Fruit fly (Drosophila melanogaster): Measurements from ENCODE around the gene epsilonCOP.
A peak's percentile ranks its signal among the peaks of the same experiment; 100 is the strongest.

epsilonCOP gene

DNA sequence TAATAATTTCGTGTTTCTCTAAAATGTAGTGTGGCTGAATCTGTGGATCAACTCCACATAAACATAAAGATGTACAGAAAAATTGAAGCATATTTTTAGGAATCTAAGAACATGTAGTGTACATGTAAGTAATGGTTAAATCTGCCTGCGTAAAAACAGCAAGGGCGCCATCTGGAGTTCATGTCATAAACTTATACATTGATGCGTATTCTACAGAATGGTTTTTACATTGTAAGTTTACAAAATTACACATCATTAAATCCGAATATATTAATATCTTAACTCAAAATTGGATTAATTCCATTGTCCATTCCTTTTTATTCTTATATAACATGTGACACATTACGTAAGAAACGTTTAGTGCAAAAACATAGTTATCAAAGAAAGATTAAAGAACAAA, 38.1 kb downstream of the epsilonCOP start (continued):
- no peak for TF ChIP-seq CG6689 (GFP tag; IDR thresholded peaks at IDR 0.05)
- no peak for TF ChIP-seq nerfin-1 (tag; optimal IDR thresholded peaks at IDR 0.05)
- no peak for TF ChIP-seq CG31365 (tag; optimal IDR thresholded peaks at IDR 0.05)
- no peak for TF ChIP-seq CG6175 (GFP tag; IDR thresholded peaks at IDR 0.05)
- no peak for TF ChIP-seq croc (GFP tag; conservative IDR thresholded peaks at IDR 0.05)
- TF ChIP-seq CG33557 (GFP tag; optimal IDR thresholded peaks at IDR 0.05): no peak
- no peak for TF ChIP-seq seq (GFP tag; IDR thresholded peaks at IDR 0.05)
- no peak for TF ChIP-seq CG11398 (GFP tag; optimal IDR thresholded peaks at IDR 0.05)
- no peak for TF ChIP-seq hth (optimal IDR thresholded peaks at IDR 0.05)
- no peak for TF ChIP-seq CG13123 (GFP tag; optimal IDR thresholded peaks at IDR 0.05)
- TF ChIP-seq CG9437 (GFP tag; optimal IDR thresholded peaks at IDR 0.05): peak; percentile 49
- no peak for TF ChIP-seq HLH4C (GFP tag; IDR thresholded peaks at IDR 0.05; ENCODE audit: partially characterized antibody)
- no peak for TF ChIP-seq gsb (GFP tag; IDR thresholded peaks at IDR 0.05)
- TF ChIP-seq ash1 (GFP tag; optimal IDR thresholded peaks at IDR 0.05): no peak
- TF ChIP-seq CG17359 (tag; optimal IDR thresholded peaks at IDR 0.05): no peak
- TF ChIP-seq Sin3A (optimal IDR thresholded peaks at IDR 0.05): no peak
- TF ChIP-seq CG7963 (GFP tag; IDR thresholded peaks at IDR 0.05; ENCODE audit: partially characterized antibody): no peak
- TF ChIP-seq CG11093 (GFP tag; IDR thresholded peaks at IDR 0.05): no peak
- TF ChIP-seq CG4730 (GFP tag; IDR thresholded peaks at IDR 0.05): no peak
- TF ChIP-seq pita (GFP tag; optimal IDR thresholded peaks at IDR 0.05): peak; percentile 62
- TF ChIP-seq bigmax (GFP tag; optimal IDR thresholded peaks at IDR 0.05): no peak
- TF ChIP-seq CG10959 (GFP tag; IDR thresholded peaks at IDR 0.05): no peak
- no peak for TF ChIP-seq danr (GFP tag; IDR thresholded peaks at IDR 0.05)
- TF ChIP-seq CG4617 (GFP tag; optimal IDR thresholded peaks at IDR 0.05; ENCODE audit: borderline replicate concordance): no peak
- TF ChIP-seq vvl (GFP tag; IDR thresholded peaks at IDR 0.05): peak; percentile 89
- no peak for TF ChIP-seq CG12299 (tag; optimal IDR thresholded peaks at IDR 0.05)
- peak in 1 of 3 experiments; percentile 1 for TF ChIP-seq lola (GFP tag; optimal IDR thresholded peaks at IDR 0.05)
- TF ChIP-seq Trl (optimal IDR thresholded peaks at IDR 0.05): no peak
- TF ChIP-seq Trl (GFP tag; optimal IDR thresholded peaks at IDR 0.05): peak; percentile 3
- TF ChIP-seq CTCF (GFP tag; optimal IDR thresholded peaks at IDR 0.05): peak; percentile 98
- TF ChIP-seq chif (GFP tag; optimal IDR thresholded peaks at IDR 0.05): no peak
- no peak for TF ChIP-seq CG3995 (GFP tag; optimal IDR thresholded peaks at IDR 0.05)
- TF ChIP-seq gcm (GFP tag; optimal IDR thresholded peaks at IDR 0.05): no peak
- no peak for TF ChIP-seq CG18262 (tag; optimal IDR thresholded peaks at IDR 0.05)
- TF ChIP-seq prd (optimal IDR thresholded peaks at IDR 0.05): no peak
- no peak for TF ChIP-seq prd (GFP tag; IDR thresholded peaks at IDR 0.05)
- no peak for TF ChIP-seq Ravus (GFP tag; IDR thresholded peaks at IDR 0.05)
- TF ChIP-seq Dad (GFP tag; optimal IDR thresholded peaks at IDR 0.05): no peak
- no peak for TF ChIP-seq CG31224 (GFP tag; IDR thresholded peaks at IDR 0.05)
- no peak for TF ChIP-seq CG5180 (GFP tag; optimal IDR thresholded peaks at IDR 0.05)
- TF ChIP-seq Lpt (GFP tag; optimal IDR thresholded peaks at IDR 0.05): no peak
- TF ChIP-seq ab (GFP tag; optimal IDR thresholded peaks at IDR 0.05): no peak
- no peak for TF ChIP-seq CG5953 (GFP tag; IDR thresholded peaks at IDR 0.05)
- TF ChIP-seq stwl (tag; optimal IDR thresholded peaks at IDR 0.05): peak; percentile 78
- TF ChIP-seq ERR (GFP tag; optimal IDR thresholded peaks at IDR 0.05): no peak
- no peak for TF ChIP-seq Hr51 (GFP tag; optimal IDR thresholded peaks at IDR 0.05)
- peak; percentile 47 for TF ChIP-seq gro (GFP tag; optimal IDR thresholded peaks at IDR 0.05)
- TF ChIP-seq HmgD (GFP tag; optimal IDR thresholded peaks at IDR 0.05): no peak
- no peak for TF ChIP-seq slp2 (GFP tag; optimal IDR thresholded peaks at IDR 0.05)
- TF ChIP-seq E2f2 (GFP tag; IDR thresholded peaks at IDR 0.05): no peak
- no peak for TF ChIP-seq CG14860 (GFP tag; IDR thresholded peaks at IDR 0.05; ENCODE audit: partially characterized antibody)
- TF ChIP-seq CG4328 (GFP tag; optimal IDR thresholded peaks at IDR 0.05): no peak
- no peak for TF ChIP-seq p53 (GFP tag; optimal IDR thresholded peaks at IDR 0.05)
- 0 out of 2 replicates have a peak, but pooled peaks have one; percentile 22 for TF ChIP-seq cas (GFP tag; IDR thresholded peaks at IDR 0.05)

All from whole organism, embryonic.